Worm (Caenorhabditis elegans): ENCODE results near the gene daf-22.

DNA sequence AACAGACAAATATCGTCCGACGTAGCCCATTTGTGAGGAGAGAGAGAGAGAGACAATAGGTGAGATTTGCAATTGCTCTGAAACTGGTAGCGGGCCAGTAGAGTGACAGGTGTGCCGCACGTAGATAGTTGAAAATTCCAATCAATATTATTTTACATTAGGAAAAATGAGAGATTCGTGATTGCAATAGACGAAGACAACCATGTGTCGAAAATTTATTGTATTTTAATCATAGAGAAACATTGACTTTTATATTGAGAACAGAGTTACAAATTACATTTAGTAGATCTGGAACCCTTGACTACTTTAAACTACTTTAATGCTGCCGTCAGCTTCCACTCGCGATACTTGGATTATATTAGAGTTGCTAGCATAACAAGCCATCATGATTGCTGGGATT, 13.1 kb downstream of the daf-22 start, which contains the start of gene Y57A10C.1:
- TF ChIP-seq sea-1 (GFP tag; conservative IDR thresholded peaks at IDR 0.05), result no peak
- no peak for TF ChIP-seq pes-1 (GFP tag; IDR thresholded peaks at IDR 0.05)
- TF ChIP-seq ceh-36 (tag; optimal IDR thresholded peaks at IDR 0.05), result no peak
- no peak for TF ChIP-seq tbx-37 (GFP tag; conservative IDR thresholded peaks at IDR 0.05)
- no peak for TF ChIP-seq ama-1 (optimal IDR thresholded peaks at IDR 0.05)
- no peak for TF ChIP-seq tbx-11 (GFP tag; IDR thresholded peaks at IDR 0.05)
- TF ChIP-seq hnd-1 (tag; optimal IDR thresholded peaks at IDR 0.05), result no peak
- no peak for TF ChIP-seq ets-7 (tag; optimal IDR thresholded peaks at IDR 0.05)
- TF ChIP-seq ceh-13 (GFP tag; optimal IDR thresholded peaks at IDR 0.05), result no peak
- no peak for TF ChIP-seq flt-1 (GFP tag; IDR thresholded peaks at IDR 0.05)
- no peak for TF ChIP-seq hmbx-1 (tag; optimal IDR thresholded peaks at IDR 0.05)
- TF ChIP-seq B0310.2 (tag; optimal IDR thresholded peaks at IDR 0.05), result no peak
- no peak for TF ChIP-seq aly-1 (tag; optimal IDR thresholded peaks at IDR 0.05)
- TF ChIP-seq hmg-4 (GFP tag; optimal IDR thresholded peaks at IDR 0.05), result no peak

Measured in whole organism, early embryonic.